Worm (Caenorhabditis elegans): ENCODE measurements around the gene ifbp-1.

ifbp-1 gene

ce11 chrV:13367024-13367423, 13.0 kb downstream of the ifbp-1 start, which contains the start of gene srx-125:
Gene srx-125 (plus strand): TSS chrV:13367324.
- TF ChIP-seq fos-1 (tag; optimal IDR thresholded peaks at IDR 0.05) (no peak), grh-1 (GFP tag; IDR thresholded peaks at IDR 0.05) (no peak)

- TF ChIP-seq fkh-8 (tag; optimal IDR thresholded peaks at IDR 0.05) (peak; percentile 46), lin-39 (tag; optimal IDR thresholded peaks at IDR 0.05) (peak; percentile 2), nhr-237 (tag; optimal IDR thresholded peaks at IDR 0.05) (peak; percentile 13), hlh-4 (tag; optimal IDR thresholded peaks at IDR 0.05) (peak; percentile 65), lsy-2 (tag; optimal IDR thresholded peaks at IDR 0.05) (peak; percentile 1 to 9), snpc-4 (tag; optimal IDR thresholded peaks at IDR 0.05) (no peak), ets-5 (GFP tag; IDR thresholded peaks at IDR 0.05) (no peak), nhr-47 (tag; optimal IDR thresholded peaks at IDR 0.05) (peak; percentile 58), nhr-71 (tag; optimal IDR thresholded peaks at IDR 0.05) (peak; percentile 40)
Measured at ce11 chrV:13366488-13366887, 13.6 kb downstream of the ifbp-1 start.

- no peak for TF ChIP-seq jun-1 (tag; optimal IDR thresholded peaks at IDR 0.05)
Measured at ce11 chrV:13364227-13364626, 15.8 kb downstream of the ifbp-1 start.

- TF ChIP-seq elt-3 (tag; optimal IDR thresholded peaks at IDR 0.05) (no peak), unc-98 (GFP tag; IDR thresholded peaks at IDR 0.05) (no peak), fkh-4 (tag; optimal IDR thresholded peaks at IDR 0.05; ENCODE audit: borderline replicate concordance) (no peak), nhr-71 (tag; optimal IDR thresholded peaks at IDR 0.05) (no peak), lin-39 (tag; optimal IDR thresholded peaks at IDR 0.05) (no peak), ztf-4 (tag; optimal IDR thresholded peaks at IDR 0.05) (no peak), unc-130 (tag; optimal IDR thresholded peaks at IDR 0.05) (no peak), mdl-1 (tag; optimal IDR thresholded peaks at IDR 0.05) (no peak), ceh-8 (GFP tag; optimal IDR thresholded peaks at IDR 0.05) (peak; percentile 21)
Measured at ce11 chrV:13363415-13363814, 16.6 kb downstream of the ifbp-1 start, which contains the start of gene srg-46. Gene srg-46 (plus strand): TSS chrV:13363715.

ce11 chrV:13360254-13360653, 19.8 kb downstream of the ifbp-1 start, which contains the start of gene F32H5.4:
Gene F32H5.4 (plus strand): TSS chrV:13360554.
- TF ChIP-seq blmp-1 (tag; optimal IDR thresholded peaks at IDR 0.05) (no peak), efl-1 (optimal IDR thresholded peaks at IDR 0.05) (no peak), efl-1 (GFP tag; optimal IDR thresholded peaks at IDR 0.05 in 1 of 2) (peak in 1 of 2 experiments; percentile 90), sox-4 (tag; optimal IDR thresholded peaks at IDR 0.05) (no peak), nhr-237 (tag; optimal IDR thresholded peaks at IDR 0.05) (no peak), Y116A8C.19 (tag; optimal IDR thresholded peaks at IDR 0.05; ENCODE audit: borderline replicate concordance) (no peak), tlp-1 (tag; optimal IDR thresholded peaks at IDR 0.05) (no peak), rnt-1 (tag; optimal IDR thresholded peaks at IDR 0.05) (no peak)

ce11 chrV:13358823-13359592, 21.1 kb downstream of the ifbp-1 start, which contains the start of gene F32H5.3:
Gene F32H5.3 (plus strand): TSS chrV:13359335.
- no peak for TF ChIP-seq fkh-10 (GFP tag; optimal IDR thresholded peaks at IDR 0.05)
- TF ChIP-seq lin-13 (GFP tag; optimal IDR thresholded peaks at IDR 0.05) = no peak
- no peak for TF ChIP-seq mab-9 (GFP tag; IDR thresholded peaks at IDR 0.05)
- TF ChIP-seq lsy-2 (tag; optimal IDR thresholded peaks at IDR 0.05) = peak; percentile 12 to 64
- TF ChIP-seq pax-3 (tag; optimal IDR thresholded peaks at IDR 0.05) = no peak
- TF ChIP-seq fkh-4 (tag; optimal IDR thresholded peaks at IDR 0.05; ENCODE audit: borderline replicate concordance) = no peak
- TF ChIP-seq egl-13 (tag; optimal IDR thresholded peaks at IDR 0.05) = no peak
- TF ChIP-seq elt-3 (tag; optimal IDR thresholded peaks at IDR 0.05) = peak in 1 of 6 experiments; percentile 53
- peak; percentile 67 for TF ChIP-seq lin-14 (GFP tag; optimal IDR thresholded peaks at IDR 0.05)
- TF ChIP-seq aly-2 (tag; optimal IDR thresholded peaks at IDR 0.05) = no peak
- peak; percentile 54 for TF ChIP-seq snu-23 (GFP tag; optimal IDR thresholded peaks at IDR 0.05)
- TF ChIP-seq nhr-71 (tag; optimal IDR thresholded peaks at IDR 0.05) = peak; percentile 64
- no peak for TF ChIP-seq nhr-11 (tag; optimal IDR thresholded peaks at IDR 0.05)
- TF ChIP-seq blmp-1 (tag; optimal IDR thresholded peaks at IDR 0.05) = peak; percentile 17
- TF ChIP-seq sup-37 (GFP tag; optimal IDR thresholded peaks at IDR 0.05) = no peak
- peak; percentile 95 for TF ChIP-seq nhr-85 (tag)
- TF ChIP-seq efl-3 (GFP tag; optimal IDR thresholded peaks at IDR 0.05) = no peak
- TF ChIP-seq dsc-1 (tag; optimal IDR thresholded peaks at IDR 0.05) = no peak
- no peak for TF ChIP-seq skn-1 (tag; optimal IDR thresholded peaks at IDR 0.05)
- no peak for TF ChIP-seq Y116A8C.19 (tag; optimal IDR thresholded peaks at IDR 0.05; ENCODE audit: borderline replicate concordance)
- no peak for TF ChIP-seq hlh-17 (GFP tag; optimal IDR thresholded peaks at IDR 0.05; ENCODE audit: borderline replicate concordance)
- no peak for TF ChIP-seq unc-98 (GFP tag; IDR thresholded peaks at IDR 0.05)
